Fruit fly (Drosophila melanogaster): Measurements from ENCODE around the gene sens-2.

The sens-2 gene

dm6 chr2L:6851963-6852671 is 30.4 kb downstream of the sens-2 start, which contains the start of gene Rca1 (continued):
- TF ChIP-seq Dll (GFP tag; IDR thresholded peaks at IDR 0.05; ENCODE audit: partially characterized antibody): peak; percentile 64; the same call in 3 of the 4 replicates
- no peak for TF ChIP-seq ac (GFP tag; optimal IDR thresholded peaks at IDR 0.05)
- no peak for TF ChIP-seq exex (tag; optimal IDR thresholded peaks at IDR 0.05)
- no peak for TF ChIP-seq MTF-1 (GFP tag; optimal IDR thresholded peaks at IDR 0.05; ENCODE audit: borderline replicate concordance)
- TF ChIP-seq CG9437 (GFP tag; optimal IDR thresholded peaks at IDR 0.05): peak; percentile 21
- no peak for TF ChIP-seq CG8944 (GFP tag; optimal IDR thresholded peaks at IDR 0.05)
- no peak for TF ChIP-seq CG14965 (GFP tag; optimal IDR thresholded peaks at IDR 0.05; ENCODE audit: borderline replicate concordance)
- no peak for TF ChIP-seq zfh1 (GFP tag; IDR thresholded peaks at IDR 0.05)
- 0 out of 3 replicates have a peak, but pooled peaks have one; percentile 48 for TF ChIP-seq Opbp (GFP tag; IDR thresholded peaks at IDR 0.05; ENCODE audit: partially characterized antibody)
- TF ChIP-seq her (GFP tag; optimal IDR thresholded peaks at IDR 0.05): no peak
- TF ChIP-seq CG1602 (GFP tag; optimal IDR thresholded peaks at IDR 0.05): no peak
- peak; percentile 88 for TF ChIP-seq Sin3A (optimal IDR thresholded peaks at IDR 0.05)
- no peak for TF ChIP-seq yki (optimal IDR thresholded peaks at IDR 0.05)
- TF ChIP-seq Doc3 (GFP tag; IDR thresholded peaks at IDR 0.05; ENCODE audit: partially characterized antibody): 0 out of 3 replicates have a peak, but pooled peaks have one; percentile 27
- TF ChIP-seq hb (GFP tag; IDR thresholded peaks at IDR 0.05; ENCODE audit: partially characterized antibody): no peak
- peak in 1 of 2 experiments; percentile 30 for TF ChIP-seq crp (GFP tag; optimal IDR thresholded peaks at IDR 0.05)
- TF ChIP-seq CG10959 (GFP tag; IDR thresholded peaks at IDR 0.05): no peak
- no peak for TF ChIP-seq CG14441 (GFP tag; IDR thresholded peaks at IDR 0.05)
- no peak for TF ChIP-seq CG10565 (GFP tag; optimal IDR thresholded peaks at IDR 0.05)
- TF ChIP-seq pfk (GFP tag; optimal IDR thresholded peaks at IDR 0.05): no peak
- TF ChIP-seq fd3F (GFP tag; optimal IDR thresholded peaks at IDR 0.05): no peak
- TF ChIP-seq Oli (tag; optimal IDR thresholded peaks at IDR 0.05): no peak
- no peak for TF ChIP-seq Antp (GFP tag; optimal IDR thresholded peaks at IDR 0.05)
- no peak for TF ChIP-seq Trl (optimal IDR thresholded peaks at IDR 0.05)
- TF ChIP-seq Trl (GFP tag; optimal IDR thresholded peaks at IDR 0.05): no peak
- no peak for TF ChIP-seq Neu2 (GFP tag; optimal IDR thresholded peaks at IDR 0.05; ENCODE audit: borderline replicate concordance)
- no peak for TF ChIP-seq gem (tag; optimal IDR thresholded peaks at IDR 0.05)
- TF ChIP-seq zf30C (GFP tag; optimal IDR thresholded peaks at IDR 0.05): no peak
- no peak for TF ChIP-seq CG14860 (GFP tag; IDR thresholded peaks at IDR 0.05; ENCODE audit: partially characterized antibody)
- TF ChIP-seq Deaf1 (tag; optimal IDR thresholded peaks at IDR 0.05): no peak
- peak; percentile 44; the same call in 1 of the 2 replicates for TF ChIP-seq unc-4 (GFP tag; IDR thresholded peaks at IDR 0.05; ENCODE audit: partially characterized antibody)
- peak; percentile 1 for TF ChIP-seq CG30403 (GFP tag; optimal IDR thresholded peaks at IDR 0.05)
- TF ChIP-seq sqz (GFP tag; optimal IDR thresholded peaks at IDR 0.05): no peak
- no peak for TF ChIP-seq dpn (GFP tag; optimal IDR thresholded peaks at IDR 0.05)
- TF ChIP-seq grn (GFP tag; optimal IDR thresholded peaks at IDR 0.05): no peak
- TF ChIP-seq CG6765 (GFP tag; optimal IDR thresholded peaks at IDR 0.05): no peak
- TF ChIP-seq CG17829 (tag; optimal IDR thresholded peaks at IDR 0.05): peak; percentile 24
- TF ChIP-seq sisA (GFP tag; IDR thresholded peaks at IDR 0.05): no peak
- no peak for TF ChIP-seq CG9727 (GFP tag; optimal IDR thresholded peaks at IDR 0.05)
- no peak for TF ChIP-seq maf-S (GFP tag; optimal IDR thresholded peaks at IDR 0.05)
- no peak for TF ChIP-seq CG9215 (GFP tag; IDR thresholded peaks at IDR 0.05)
- TF ChIP-seq CG14710 (tag; optimal IDR thresholded peaks at IDR 0.05): peak; percentile 100
- TF ChIP-seq CG6175 (GFP tag; IDR thresholded peaks at IDR 0.05): no peak
- no peak for TF ChIP-seq Mes4 (GFP tag; optimal IDR thresholded peaks at IDR 0.05)
- peak; percentile 96 for TF ChIP-seq CG4854 (GFP tag; optimal IDR thresholded peaks at IDR 0.05)
- no peak for TF ChIP-seq CG15269 (tag; optimal IDR thresholded peaks at IDR 0.05)
- TF ChIP-seq CTCF (GFP tag; optimal IDR thresholded peaks at IDR 0.05): peak; percentile 85
- no peak for TF ChIP-seq Sry-β (GFP tag; optimal IDR thresholded peaks at IDR 0.05)
- no peak for TF ChIP-seq Max (GFP tag; optimal IDR thresholded peaks at IDR 0.05)
- no peak for TF ChIP-seq CG10274 (GFP tag; optimal IDR thresholded peaks at IDR 0.05)

Measured in whole organism, embryonic.